Fruit fly (Drosophila melanogaster) Kc167 (cell line): Measurements from ENCODE around the gene CG34043.

Source experiments
- Myc ChIP-seq: fragments of >200 bp; optimal IDR thresholded peaks from 2 replicates; lab custom pipeline; 2017; ENCODE audit warnings: missing external identifiers
- Sin3A ChIP-seq: fragments of >200 bp; optimal IDR thresholded peaks from 2 replicates; lab custom pipeline; 2018; ENCODE audit warnings: missing external identifiers
- h ChIP-seq: fragments of >200 bp; optimal IDR thresholded peaks from 3 replicates; lab custom pipeline; 2018; ENCODE audit warnings: missing external identifiers
- insv ChIP-seq: fragments of >200 bp; optimal IDR thresholded peaks from 3 replicates; lab custom pipeline; 2018; ENCODE audit warnings: missing external identifiers
- psq ChIP-seq: fragments of >200 bp; optimal IDR thresholded peaks from 2 replicates; lab custom pipeline; 2017; ENCODE audit warnings: missing external identifiers
- ttk ChIP-seq: sonication (Bioruptor generic); optimal IDR thresholded peaks from 2 replicates; lab custom pipeline; 2017; ENCODE audit warnings: missing external identifiers

Gene CG34043

dm6 chr2L:10291276-10291675 is 10.6 kb upstream of the CG34043 start:
- no peak for TF ChIP-seq h (lab: Kevin White, UChicago)
- no peak for TF ChIP-seq Sin3A (lab: Kevin White, UChicago)
- TF ChIP-seq psq (lab: Kevin White, UChicago): no peak

dm6 chr2L:10278658-10279057 is 2.0 kb downstream of the CG34043 start, which contains the start of gene Utx:
Gene Utx, minus strand, starts transcription at chr2L:10278811.
- no peak for TF ChIP-seq insv (lab: Kevin White, UChicago)
- no peak for TF ChIP-seq h (lab: Kevin White, UChicago)
- no peak for TF ChIP-seq Sin3A (lab: Kevin White, UChicago)
- TF ChIP-seq ttk (lab: Kevin White, UChicago): no peak
- no peak for TF ChIP-seq psq (lab: Kevin White, UChicago)
- TF ChIP-seq Myc (lab: Kevin White, UChicago): no peak

- TF ChIP-seq Myc (lab: Kevin White, UChicago): no peak
- no peak for TF ChIP-seq insv (lab: Kevin White, UChicago)
- TF ChIP-seq ttk (lab: Kevin White, UChicago): no peak
- no peak for TF ChIP-seq h (lab: Kevin White, UChicago)
- TF ChIP-seq Sin3A (lab: Kevin White, UChicago): no peak
- TF ChIP-seq psq (lab: Kevin White, UChicago): no peak
Measured at dm6 chr2L:10277362-10277761, 3.3 kb downstream of the CG34043 start.

- TF ChIP-seq ttk (lab: Kevin White, UChicago) (no peak), Myc (lab: Kevin White, UChicago) (no peak), psq (lab: Kevin White, UChicago) (no peak), h (lab: Kevin White, UChicago) (no peak), insv (lab: Kevin White, UChicago) (no peak), Sin3A (lab: Kevin White, UChicago) (no peak)
Measured at dm6 chr2L:10276846-10277245, 3.8 kb downstream of the CG34043 start.

dm6 chr2L:10276436-10276835 is 4.2 kb downstream of the CG34043 start:
- TF ChIP-seq Sin3A (lab: Kevin White, UChicago): no peak

- TF ChIP-seq psq (lab: Kevin White, UChicago) (no peak), Myc (lab: Kevin White, UChicago) (no peak), Sin3A (lab: Kevin White, UChicago) (no peak), h (lab: Kevin White, UChicago) (no peak), insv (lab: Kevin White, UChicago) (no peak), ttk (lab: Kevin White, UChicago) (no peak)
Measured at dm6 chr2L:10272224-10272623, 8.4 kb downstream of the CG34043 start, which contains the start of gene trk. Gene trk, minus strand, starts transcription at chr2L:10272324.

dm6 chr2L:10269854-10270253 is 10.8 kb downstream of the CG34043 start, which contains the start of gene Mulk:
Gene Mulk, plus strand, starts transcription at chr2L:10270051.
- TF ChIP-seq Myc (lab: Kevin White, UChicago) (no peak), ttk (lab: Kevin White, UChicago) (no peak), Sin3A (lab: Kevin White, UChicago) (no peak), h (lab: Kevin White, UChicago) (no peak), insv (lab: Kevin White, UChicago) (no peak), psq (lab: Kevin White, UChicago) (no peak)

dm6 chr2L:10268688-10269087 is 12.0 kb downstream of the CG34043 start, which contains the start of gene CG4957:
Gene CG4957, plus strand, starts transcription at chr2L:10268872.
- TF ChIP-seq ttk (lab: Kevin White, UChicago) (no peak), Myc (lab: Kevin White, UChicago) (no peak), h (lab: Kevin White, UChicago) (no peak), psq (lab: Kevin White, UChicago) (no peak), insv (lab: Kevin White, UChicago) (no peak), Sin3A (lab: Kevin White, UChicago) (no peak)

- TF ChIP-seq ttk (lab: Kevin White, UChicago): no peak
- TF ChIP-seq insv (lab: Kevin White, UChicago): no peak
- no peak for TF ChIP-seq psq (lab: Kevin White, UChicago)
- TF ChIP-seq h (lab: Kevin White, UChicago): no peak
Measured at dm6 chr2L:10266511-10266910, 14.2 kb downstream of the CG34043 start, which contains the start of gene CG4953. Gene CG4953, plus strand, starts transcription at chr2L:10266703.

dm6 chr2L:10265129-10265528 is 15.5 kb downstream of the CG34043 start, which contains the start of gene Mob3:
Gene Mob3, plus strand, starts transcription at chr2L:10265336.
- TF ChIP-seq ttk (lab: Kevin White, UChicago): no peak
- no peak for TF ChIP-seq insv (lab: Kevin White, UChicago)
- TF ChIP-seq psq (lab: Kevin White, UChicago): no peak
- no peak for TF ChIP-seq h (lab: Kevin White, UChicago)
- TF ChIP-seq Sin3A (lab: Kevin White, UChicago): no peak
- no peak for TF ChIP-seq Myc (lab: Kevin White, UChicago)

dm6 chr2L:10263830-10264634 is 16.6 kb downstream of the CG34043 start, which contains the start of gene REPTOR-BP:
Gene REPTOR-BP, plus strand, starts transcription at chr2L:10264125.
- no peak for TF ChIP-seq h (lab: Kevin White, UChicago)

- no peak for TF ChIP-seq ttk (lab: Kevin White, UChicago)
- no peak for TF ChIP-seq Sin3A (lab: Kevin White, UChicago)
- no peak for TF ChIP-seq Myc (lab: Kevin White, UChicago)
- TF ChIP-seq insv (lab: Kevin White, UChicago): no peak
- no peak for TF ChIP-seq psq (lab: Kevin White, UChicago)
Measured at dm6 chr2L:10263343-10263744, 17.3 kb downstream of the CG34043 start, which contains the start of gene Rsf1. Gene Rsf1, minus strand, starts transcription at chr2L:10263554.
